Worm (Caenorhabditis elegans): ENCODE data around the gene T26A8.3.

- TF ChIP-seq ceh-9 (tag; optimal IDR thresholded peaks at IDR 0.05): no peak
- TF ChIP-seq elt-1 (tag; optimal IDR thresholded peaks at IDR 0.05): no peak
- no peak for TF ChIP-seq lin-39 (tag; optimal IDR thresholded peaks at IDR 0.05)
- TF ChIP-seq ztf-11 (tag; optimal IDR thresholded peaks at IDR 0.05): no peak
- no peak for TF ChIP-seq ceh-82 (tag; optimal IDR thresholded peaks at IDR 0.05)
- TF ChIP-seq nhr-23 (tag; optimal IDR thresholded peaks at IDR 0.05): no peak
Measured at ce11 chrIV:8379683-8380082, 46.8 kb downstream of the T26A8.3 start, which contains the start of gene praf-3.
